4 worm cellular contexts compared by ENCODE assay signal in the genomic region with DNA sequence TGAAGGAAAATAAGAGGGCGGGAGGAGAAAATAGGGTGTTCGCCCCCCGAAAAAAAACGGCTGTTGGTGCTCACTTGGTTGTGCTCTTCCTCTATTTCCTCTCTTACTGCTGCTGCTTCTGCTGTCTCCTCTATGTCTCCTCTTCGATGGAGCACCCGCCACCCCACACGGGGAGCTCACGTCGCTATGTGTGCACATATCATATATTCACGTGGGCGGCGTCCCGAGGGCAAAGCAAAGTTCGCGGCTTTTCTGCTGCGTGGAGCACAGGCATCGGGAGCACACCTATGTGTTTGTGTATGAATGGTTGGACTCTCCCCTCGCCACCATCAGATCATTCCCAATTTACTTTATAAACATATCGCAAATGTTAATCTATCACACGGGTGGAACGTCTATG.
TF ChIP-seq lines count a peak whose summit lies in the region.

No protein-coding gene starts in this region.

TF ChIP-seq in whole organism, L2 larva, 48 proteins besides CTCF, POLR2A, EP300 and RAD21:
- TF ChIP-seq lin-11 (tag; optimal IDR thresholded peaks at IDR 0.05; lab: Kevin White, UChicago) (peak; percentile 29), aly-2 (tag; optimal IDR thresholded peaks at IDR 0.05; lab: Kevin White, UChicago) (no peak), mdl-1 (tag; optimal IDR thresholded peaks at IDR 0.05; lab: Kevin White, UChicago) (peak in 1 of 2 experiments; percentile 22), nhr-129 (tag; optimal IDR thresholded peaks at IDR 0.05; lab: Kevin White, UChicago) (peak; percentile 37), nhr-77 (tag; optimal IDR thresholded peaks at IDR 0.05; lab: Kevin White, UChicago) (no peak), lsy-2 (tag; optimal IDR thresholded peaks at IDR 0.05; lab: Kevin White, UChicago) (peak in 1 of 2 experiments; percentile 24), C34F6.9 (tag; optimal IDR thresholded peaks at IDR 0.05; lab: Kevin White, UChicago) (peak; percentile 18), sma-9 (GFP tag; optimal IDR thresholded peaks at IDR 0.05; lab: Kevin White, UChicago) (peak; percentile 33), sma-9 (tag; optimal IDR thresholded peaks at IDR 0.05; lab: Kevin White, UChicago) (no peak), F13H6.1 (tag; optimal IDR thresholded peaks at IDR 0.05; lab: Kevin White, UChicago) (peak; percentile 55)

TF ChIP-seq in whole organism, L4 larva, 104 proteins besides CTCF, POLR2A, EP300 and RAD21:
- TF ChIP-seq mxl-3 (GFP tag; optimal IDR thresholded peaks at IDR 0.05; lab: Kevin White, UChicago): peak; percentile 65
- TF ChIP-seq lin-29 (GFP tag; IDR thresholded peaks at IDR 0.05; lab: Robert Waterston, UW): no peak
- TF ChIP-seq lim-7 (GFP tag; IDR thresholded peaks at IDR 0.05; lab: Robert Waterston, UW): no peak
- peak in 1 of 2 experiments; percentile 54 for TF ChIP-seq mdl-1 (tag; optimal IDR thresholded peaks at IDR 0.05; lab: Kevin White, UChicago)
- TF ChIP-seq dmd-9 (GFP tag; IDR thresholded peaks at IDR 0.05; lab: Robert Waterston, UW): 0 out of 2 replicates have a peak, but pooled peaks have one; percentile 19
- peak; percentile 72 for TF ChIP-seq set-16 (GFP tag; IDR thresholded peaks at IDR 0.05; lab: Robert Waterston, UW)
- no peak for TF ChIP-seq F10B5.3 (tag; optimal IDR thresholded peaks at IDR 0.05; lab: Kevin White, UChicago)
- peak; percentile 34 for TF ChIP-seq dmd-6 (GFP tag; IDR thresholded peaks at IDR 0.05; lab: Robert Waterston, UW)
- TF ChIP-seq F44E2.7 (GFP tag; IDR thresholded peaks at IDR 0.05; lab: Robert Waterston, UW): no peak
- TF ChIP-seq ceh-20 (GFP tag; IDR thresholded peaks at IDR 0.05; lab: Robert Waterston, UW): 0 out of 2 replicates have a peak, but pooled peaks have one; percentile 42
- TF ChIP-seq hif-1 (tag; optimal IDR thresholded peaks at IDR 0.05; lab: Kevin White, UChicago): peak in 1 of 2 experiments; percentile 28
- TF ChIP-seq mxl-2 (GFP tag; conservative IDR thresholded peaks at IDR 0.05; lab: Robert Waterston, UW): no peak
- peak; percentile 94 for TF ChIP-seq hlh-30 (tag; optimal IDR thresholded peaks at IDR 0.05; lab: Kevin White, UChicago; ENCODE audit: insufficient read depth)
- peak; percentile 36 for TF ChIP-seq mep-1 (tag; optimal IDR thresholded peaks at IDR 0.05; lab: Kevin White, UChicago)
- peak; percentile 21 for TF ChIP-seq mes-2 (tag; optimal IDR thresholded peaks at IDR 0.05; lab: Kevin White, UChicago; ENCODE audit: poor library complexity, severe bottlenecking)
- 0 out of 2 replicates have a peak, but pooled peaks have one; percentile 20 for TF ChIP-seq ctbp-1 (GFP tag; IDR thresholded peaks at IDR 0.05; lab: Robert Waterston, UW)
- TF ChIP-seq ceh-62 (tag; optimal IDR thresholded peaks at IDR 0.05; lab: Kevin White, UChicago): no peak
- no peak for TF ChIP-seq unc-39 (tag; optimal IDR thresholded peaks at IDR 0.05; lab: Kevin White, UChicago)
- peak; percentile 5 for TF ChIP-seq nhr-11 (tag; optimal IDR thresholded peaks at IDR 0.05; lab: Kevin White, UChicago)
- no peak for TF ChIP-seq arid-1 (GFP tag; conservative IDR thresholded peaks at IDR 0.05; lab: Robert Waterston, UW)
- no peak for TF ChIP-seq jun-1 (tag; optimal IDR thresholded peaks at IDR 0.05; lab: Kevin White, UChicago)
- TF ChIP-seq hlh-11 (tag; optimal IDR thresholded peaks at IDR 0.05; lab: Kevin White, UChicago): peak; percentile 63
- TF ChIP-seq lin-15B (tag; optimal IDR thresholded peaks at IDR 0.05; lab: Kevin White, UChicago): no peak
- TF ChIP-seq hmg-1.1 (GFP tag; IDR thresholded peaks at IDR 0.05; lab: Robert Waterston, UW): peak; percentile 74
- no peak for TF ChIP-seq tra-1 (GFP tag; IDR thresholded peaks at IDR 0.05; lab: Robert Waterston, UW)

TF ChIP-seq in whole organism, late embryonic, 69 proteins besides CTCF, POLR2A, EP300 and RAD21:
- TF ChIP-seq ceh-2 (tag; optimal IDR thresholded peaks at IDR 0.05; lab: Kevin White, UChicago) (no peak), ref-2 (tag; optimal IDR thresholded peaks at IDR 0.05; lab: Kevin White, UChicago) (peak; percentile 14), sdc-2 (tag; optimal IDR thresholded peaks at IDR 0.05; lab: Kevin White, UChicago) (peak; percentile 39), ztf-16 (tag; optimal IDR thresholded peaks at IDR 0.05; lab: Kevin White, UChicago) (no peak), unc-42 (tag; optimal IDR thresholded peaks at IDR 0.05; lab: Kevin White, UChicago) (no peak), che-1 (tag; optimal IDR thresholded peaks at IDR 0.05; lab: Kevin White, UChicago) (no peak), pqm-1 (tag; optimal IDR thresholded peaks at IDR 0.05; lab: Kevin White, UChicago) (no peak), ceh-31 (tag; optimal IDR thresholded peaks at IDR 0.05; lab: Kevin White, UChicago) (peak; percentile 9), ceh-45 (GFP tag; IDR thresholded peaks at IDR 0.05; lab: Robert Waterston, UW) (no peak), C08G9.2 (tag; optimal IDR thresholded peaks at IDR 0.05; lab: Kevin White, UChicago) (no peak), tbx-7 (tag; optimal IDR thresholded peaks at IDR 0.05; lab: Kevin White, UChicago) (no peak), ceh-6 (GFP tag; optimal IDR thresholded peaks at IDR 0.05; lab: Kevin White, UChicago) (no peak), T23F11.4 (GFP tag; optimal IDR thresholded peaks at IDR 0.05; lab: Kevin White, UChicago) (no peak), dmd-4 (tag; optimal IDR thresholded peaks at IDR 0.05; lab: Kevin White, UChicago; ENCODE audit: borderline replicate concordance) (no peak), ceh-34 (tag; optimal IDR thresholded peaks at IDR 0.05; lab: Kevin White, UChicago) (peak; percentile 61), unc-86 (tag; optimal IDR thresholded peaks at IDR 0.05; lab: Kevin White, UChicago) (no peak), F13H6.1 (tag; optimal IDR thresholded peaks at IDR 0.05; lab: Kevin White, UChicago) (no peak), mec-3 (tag; optimal IDR thresholded peaks at IDR 0.05; lab: Kevin White, UChicago; ENCODE audit: borderline replicate concordance) (peak; percentile 64), elt-4 (tag; optimal IDR thresholded peaks at IDR 0.05; lab: Kevin White, UChicago) (peak; percentile 23), ceh-18 (tag; optimal IDR thresholded peaks at IDR 0.05; lab: Kevin White, UChicago) (peak; percentile 42), hlh-30 (tag; optimal IDR thresholded peaks at IDR 0.05; lab: Kevin White, UChicago; ENCODE audit: insufficient read depth) (peak; percentile 65)

TF ChIP-seq in whole organism, mixed stage, embryonic, 35 proteins besides CTCF, POLR2A, EP300 and RAD21:
- TF ChIP-seq blmp-1 (tag; optimal IDR thresholded peaks at IDR 0.05; lab: Kevin White, UChicago) (no peak), unc-120 (tag; optimal IDR thresholded peaks at IDR 0.05; lab: Kevin White, UChicago; ENCODE audit: poor library complexity, severe bottlenecking) (peak; percentile 48), drap-1 (GFP tag; optimal IDR thresholded peaks at IDR 0.05; lab: Kevin White, UChicago) (peak; percentile 36), zip-8 (tag; optimal IDR thresholded peaks at IDR 0.05; lab: Kevin White, UChicago) (no peak), sptf-1 (tag; optimal IDR thresholded peaks at IDR 0.05; lab: Kevin White, UChicago) (peak; percentile 62), tbx-8 (GFP tag; optimal IDR thresholded peaks at IDR 0.05; lab: Kevin White, UChicago) (no peak), hlh-1 (tag; optimal IDR thresholded peaks at IDR 0.05; lab: Kevin White, UChicago) (peak; percentile 14)
